Fruit fly (Drosophila melanogaster) whole organism, embryonic: ENCODE data around the gene ich.

Experiments
- Adf1 ChIP-seq: fragments of 200-800 bp; sonication (Bioruptor generic); IDR thresholded peaks from 2 replicates; pipeline ENCODE4 v1.3.6; 2022; ENCODE audit warnings: missing biosample characterization, missing genetic modification characterization
- CG10366 ChIP-seq: fragments of 200-800 bp; sonication (Bioruptor generic); IDR thresholded peaks from 2 replicates; pipeline ENCODE4 v1.3.6; 2022; ENCODE audit warnings: missing biosample characterization, missing genetic modification characterization
- CG13287 ChIP-seq: fragments of 200-800 bp; sonication (Bioruptor generic); IDR thresholded peaks from 2 replicates; pipeline ENCODE4 v1.3.6; 2022; ENCODE audit warnings: missing biosample characterization, missing genetic modification characterization; ENCODE audit not compliant: partially characterized antibody
- CG14050 ChIP-seq: fragments of 200-800 bp; sonication (Bioruptor generic); IDR thresholded peaks from 3 replicates; pipeline ENCODE4 v1.3.6; 2022; ENCODE audit warnings: missing biosample characterization, missing genetic modification characterization
- CG15011 ChIP-seq: fragments of 200-800 bp; sonication (Bioruptor generic); optimal IDR thresholded peaks from 3 replicates; lab custom pipeline; 2018; ENCODE audit warnings: missing biosample characterization, mild to moderate bottlenecking, missing genetic modification characterization
- CG1647 ChIP-seq: fragments of 200-800 bp; sonication (Bioruptor generic); optimal IDR thresholded peaks from 3 replicates; lab custom pipeline; 2016; ENCODE audit warnings: missing biosample characterization, missing genetic modification characterization
- CG17359 ChIP-seq: fragments of 200-800 bp; sonication (Bioruptor generic); optimal IDR thresholded peaks from 3 replicates; lab custom pipeline; 2018; ENCODE audit warnings: missing biosample characterization, mild to moderate bottlenecking, missing genetic modification characterization, moderate library complexity
- CG17385 ChIP-seq: fragments of 200-800 bp; sonication (Bioruptor generic); optimal IDR thresholded peaks from 3 replicates; lab custom pipeline; 2018; ENCODE audit warnings: missing biosample characterization, mild to moderate bottlenecking, missing genetic modification characterization
- CG18011 ChIP-seq: fragments of 200-800 bp; sonication (Bioruptor generic); optimal IDR thresholded peaks from 2 replicates; lab custom pipeline; 2017; ENCODE audit warnings: missing biosample characterization, missing genetic modification characterization, mild to moderate bottlenecking, moderate library complexity, missing genotype
- CG18764 ChIP-seq: fragments of 200-800 bp; sonication (Bioruptor generic); optimal IDR thresholded peaks from 3 replicates; lab custom pipeline; 2016; ENCODE audit warnings: missing biosample characterization, missing genetic modification characterization
- CG2129 ChIP-seq: fragments of 200-800 bp; sonication (Bioruptor generic); IDR thresholded peaks from 2 replicates; pipeline ENCODE4 v1.3.6; 2022; ENCODE audit warnings: missing biosample characterization, missing genetic modification characterization; ENCODE audit not compliant: partially characterized antibody
- CG2712 ChIP-seq: fragments of 200-800 bp; optimal IDR thresholded peaks from 3 replicates; lab custom pipeline; 2019; ENCODE audit warnings: missing biosample characterization, mild to moderate bottlenecking, missing genetic modification characterization, moderate library complexity
- CG3281 ChIP-seq: fragments of 200-800 bp; sonication (Bioruptor generic); optimal IDR thresholded peaks from 3 replicates; lab custom pipeline; 2017; ENCODE audit warnings: missing biosample characterization, mild to moderate bottlenecking, missing genetic modification characterization
- CG3407 ChIP-seq: fragments of 200-800 bp; sonication (Bioruptor generic); optimal IDR thresholded peaks from 2 replicates; lab custom pipeline; 2018; ENCODE audit warnings: missing biosample characterization, mild to moderate bottlenecking, missing genetic modification characterization
- CG4328 ChIP-seq: fragments of 200-800 bp; sonication (Bioruptor generic); optimal IDR thresholded peaks from 3 replicates; lab custom pipeline; 2017; ENCODE audit warnings: missing biosample characterization, missing genetic modification reagents, missing genetic modification characterization
- CG6254 ChIP-seq: fragments of 200-800 bp; sonication (Bioruptor generic); optimal IDR thresholded peaks from 3 replicates; lab custom pipeline; 2017; ENCODE audit warnings: mild to moderate bottlenecking, missing biosample characterization, missing genetic modification reagents, missing genetic modification characterization
- CG6854 ChIP-seq: fragments of 200-800 bp; sonication (Bioruptor generic); optimal IDR thresholded peaks from 3 replicates; lab custom pipeline; 2017; ENCODE audit warnings: missing biosample characterization, mild to moderate bottlenecking, missing genetic modification characterization
- CG7556 ChIP-seq: fragments of 200-800 bp; sonication (Bioruptor generic); optimal IDR thresholded peaks from 2 replicates; lab custom pipeline; 2017; ENCODE audit warnings: missing biosample characterization, mild to moderate bottlenecking, missing genetic modification characterization
- CG9817 ChIP-seq: fragments of 200-800 bp; sonication (Bioruptor generic); optimal IDR thresholded peaks from 2 replicates; lab custom pipeline; 2018; ENCODE audit warnings: missing biosample characterization, mild to moderate bottlenecking, missing genetic modification characterization, moderate library complexity
- CG9932 ChIP-seq: fragments of 200-800 bp; sonication (Bioruptor generic); IDR thresholded peaks from 2 replicates; pipeline ENCODE4 v1.3.6; 2022; ENCODE audit warnings: missing biosample characterization, missing genetic modification characterization
- CHES-1-like ChIP-seq: fragments of 200-800 bp; sonication (Bioruptor generic); optimal IDR thresholded peaks from 2 replicates; lab custom pipeline; 2016; ENCODE audit warnings: missing biosample characterization, missing genetic modification characterization
- Doc3 ChIP-seq: fragments of 200-800 bp; sonication (Bioruptor generic); IDR thresholded peaks from 3 replicates; pipeline ENCODE4 v1.3.6; 2022; ENCODE audit warnings: missing biosample characterization, missing genetic modification characterization; ENCODE audit not compliant: partially characterized antibody
- Fer1 ChIP-seq: fragments of 200-800 bp; sonication (Bioruptor generic); optimal IDR thresholded peaks from 2 replicates; lab custom pipeline; 2017; ENCODE audit warnings: missing biosample characterization, mild to moderate bottlenecking, missing genetic modification characterization
- Med ChIP-seq: fragments of 200-800 bp; sonication (Bioruptor generic); peaks from one replicate; lab custom pipeline; 2016; ENCODE audit warnings: missing biosample characterization, missing genetic modification characterization, mild to moderate bottlenecking, inconsistent platforms, moderate library complexity
- NC2α ChIP-seq: fragments of 200-800 bp; sonication (Bioruptor generic); optimal IDR thresholded peaks from 2 replicates; lab custom pipeline; 2016; ENCODE audit warnings: missing biosample characterization, missing genetic modification characterization
- Nf-YA ChIP-seq: fragments of 200-800 bp; sonication (Bioruptor generic); IDR thresholded peaks from 2 replicates; pipeline ENCODE4 v1.3.6; 2022; ENCODE audit warnings: missing biosample characterization, missing genetic modification characterization
- NfI ChIP-seq: fragments of 200-800 bp; sonication (Bioruptor generic); optimal IDR thresholded peaks from 3 replicates; lab custom pipeline; 2018; ENCODE audit warnings: missing biosample characterization, mild to moderate bottlenecking, missing genetic modification characterization, moderate library complexity
- Rx ChIP-seq: fragments of 200-800 bp; sonication (Bioruptor generic); IDR thresholded peaks from 2 replicates; pipeline ENCODE4 v1.3.6; 2022; ENCODE audit warnings: missing biosample characterization, missing genetic modification characterization
- Spps ChIP-seq: fragments of 200-800 bp; sonication (Bioruptor generic); optimal IDR thresholded peaks from 2 replicates; lab custom pipeline; 2018; ENCODE audit warnings: missing biosample characterization, mild to moderate bottlenecking, missing genetic modification characterization
- Ssrp ChIP-seq: fragments of 200-800 bp; sonication (Bioruptor generic); optimal IDR thresholded peaks from 2 replicates; lab custom pipeline; 2018; ENCODE audit warnings: missing biosample characterization, mild to moderate bottlenecking, missing genetic modification characterization, moderate library complexity
- Vsx1 ChIP-seq: fragments of 200-800 bp; sonication (Bioruptor generic); optimal IDR thresholded peaks from 2 replicates; lab custom pipeline; 2017; ENCODE audit warnings: missing biosample characterization, mild to moderate bottlenecking, missing genetic modification characterization, missing genetic modification reagents
- bsh ChIP-seq, 2 experiments: fragments of 200-800 bp; sonication (Bioruptor generic); optimal IDR thresholded peaks; 2 replicates each; lab custom pipeline; 2017 to 2018; ENCODE audit warnings: mild to moderate bottlenecking in 2 of 2, missing biosample characterization in 2 of 2, missing genetic modification characterization in 2 of 2, moderate library complexity in 1 of 2
- ewg ChIP-seq: fragments of 200-800 bp; sonication (Bioruptor generic); optimal IDR thresholded peaks from 3 replicates; lab custom pipeline; 2017; ENCODE audit warnings: mild to moderate bottlenecking, missing biosample characterization, missing genetic modification reagents, missing genetic modification characterization
- fd64A ChIP-seq: fragments of 200-800 bp; sonication (Bioruptor generic); optimal IDR thresholded peaks from 3 replicates; lab custom pipeline; 2018; ENCODE audit warnings: missing biosample characterization, mild to moderate bottlenecking, missing genetic modification characterization
- fd96Cb ChIP-seq: fragments of 200-800 bp; sonication (Bioruptor generic); optimal IDR thresholded peaks from 2 replicates; lab custom pipeline; 2018; ENCODE audit warnings: missing biosample characterization, mild to moderate bottlenecking, missing genetic modification characterization, moderate library complexity
- fru ChIP-seq: fragments of >200 bp; optimal IDR thresholded peaks from 2 replicates; lab custom pipeline; 2017
- her ChIP-seq: fragments of 200-800 bp; sonication (Bioruptor generic); optimal IDR thresholded peaks from 2 replicates; lab custom pipeline; 2016; ENCODE audit warnings: missing biosample characterization, missing genetic modification characterization
- ind ChIP-seq: fragments of 200-800 bp; sonication (Bioruptor generic); optimal IDR thresholded peaks from 3 replicates; lab custom pipeline; 2016; ENCODE audit warnings: missing biosample characterization, missing genetic modification characterization
- jumu ChIP-seq: fragments of 200-800 bp; sonication (Bioruptor generic); optimal IDR thresholded peaks from 3 replicates; lab custom pipeline; 2016; ENCODE audit warnings: missing biosample characterization, missing genetic modification characterization
- mld ChIP-seq: fragments of 200-800 bp; sonication (Bioruptor generic); IDR thresholded peaks from 3 replicates; pipeline ENCODE4 v1.3.6; 2022; ENCODE audit warnings: missing biosample characterization, missing genetic modification characterization; ENCODE audit not compliant: partially characterized antibody
- p53 ChIP-seq: fragments of 200-800 bp; sonication (Bioruptor generic); optimal IDR thresholded peaks from 2 replicates; lab custom pipeline; 2016; ENCODE audit warnings: missing biosample characterization, missing genetic modification characterization
- psq ChIP-seq: fragments of 200-800 bp; sonication (Bioruptor generic); optimal IDR thresholded peaks from 2 replicates; lab custom pipeline; 2017; ENCODE audit warnings: missing biosample characterization, missing genetic modification characterization
- sc ChIP-seq, 3 experiments: fragments of >200 bp in 2 of 3; fragments of 200-800 bp in 1 of 3; sonication (Bioruptor generic) in 1 of 3; optimal IDR thresholded peaks; 2 replicates in 2 of 3; 3 replicates in 1 of 3; lab custom pipeline; 2017; ENCODE audit warnings: mild to moderate bottlenecking in 1 of 3, missing biosample characterization in 1 of 3, missing genetic modification characterization in 1 of 3, missing genetic modification reagents in 1 of 3
- sd ChIP-seq: fragments of 200-800 bp; sonication (Bioruptor generic); optimal IDR thresholded peaks from 3 replicates; lab custom pipeline; 2018; ENCODE audit warnings: missing biosample characterization, mild to moderate bottlenecking, missing genetic modification characterization, moderate library complexity
- sens ChIP-seq: fragments of 200-800 bp; sonication (Bioruptor generic); peaks from one replicate; lab custom pipeline; 2016; ENCODE audit warnings: missing biosample characterization, missing genetic modification characterization
- sug ChIP-seq: fragments of 200-800 bp; optimal IDR thresholded peaks from 2 replicates; lab custom pipeline; 2019; ENCODE audit warnings: missing biosample characterization, mild to moderate bottlenecking, missing genetic modification characterization, moderate library complexity
- tio ChIP-seq: fragments of 200-800 bp; sonication (Bioruptor generic); optimal IDR thresholded peaks from 2 replicates; lab custom pipeline; 2017; ENCODE audit warnings: missing biosample characterization, missing genetic modification characterization, inconsistent platforms
- trh ChIP-seq: fragments of 200-800 bp; sonication (Bioruptor generic); optimal IDR thresholded peaks from 2 replicates; lab custom pipeline; 2016; ENCODE audit warnings: missing biosample characterization, missing genetic modification characterization
- vvl ChIP-seq: fragments of 200-800 bp; sonication (Bioruptor generic); IDR thresholded peaks from 2 replicates; pipeline ENCODE4 v1.3.6; 2022; ENCODE audit warnings: missing biosample characterization, missing genetic modification characterization

Gene ich

dm6 chr3R:8931777-8932345 lies 31.0 kb downstream of the ich start, which contains the start of gene pyd (continued):
- no peak for TF ChIP-seq CG2129 (GFP tag; lab: Robert Waterston, UW)
- peak; percentile 66 for TF ChIP-seq CG13287 (GFP tag; lab: Robert Waterston, UW)
- TF ChIP-seq CG18011, result peak; percentile 43
- peak; percentile 22 for TF ChIP-seq fd96Cb (tag; lab: Kevin White, UChicago)
- TF ChIP-seq Rx (GFP tag; lab: Robert Waterston, UW), result no peak
- peak; percentile 75 for TF ChIP-seq sug
- TF ChIP-seq tio (GFP tag; lab: Kevin White, UChicago), result no peak
- TF ChIP-seq sd, result peak; percentile 64
- peak; percentile 69 for TF ChIP-seq NfI (GFP tag; lab: Kevin White, UChicago)
- peak; percentile 73; the same call in 1 of the 3 replicates for TF ChIP-seq mld (GFP tag; lab: Robert Waterston, UW)
- peak; percentile 37 for TF ChIP-seq CG17359 (tag; lab: Kevin White, UChicago)
- peak; percentile 30 for TF ChIP-seq NC2α (GFP tag; lab: Kevin White, UChicago)
- TF ChIP-seq sens (GFP tag; lab: Kevin White, UChicago), result peak; percentile 96
- no peak for TF ChIP-seq trh (GFP tag; lab: Kevin White, UChicago)
- no peak for TF ChIP-seq fru
- peak; percentile 47 for TF ChIP-seq CG17385 (GFP tag; lab: Kevin White, UChicago)
- TF ChIP-seq fd64A, result peak; percentile 39
- TF ChIP-seq CG10366 (GFP tag; lab: Robert Waterston, UW), result peak; percentile 9; the same call in 1 of the 2 replicates
- TF ChIP-seq ewg (GFP tag; lab: Kevin White, UChicago), result peak; percentile 77
- peak; percentile 76 for TF ChIP-seq Fer1 (GFP tag; lab: Kevin White, UChicago)
- TF ChIP-seq Spps, result no peak
- TF ChIP-seq Vsx1, result no peak
- peak; percentile 83 for TF ChIP-seq CHES-1-like (GFP tag; lab: Kevin White, UChicago)
- peak; percentile 59 for TF ChIP-seq CG1647 (GFP tag; lab: Kevin White, UChicago)
- peak; percentile 71 for TF ChIP-seq CG2712 (tag; lab: Kevin White, UChicago)
- TF ChIP-seq CG14050 (GFP tag; lab: Robert Waterston, UW), result 0 out of 3 replicates have a peak, but pooled peaks have one; percentile 34
- peak; percentile 63 for TF ChIP-seq CG9932 (GFP tag; lab: Robert Waterston, UW)
- TF ChIP-seq CG6254 (GFP tag; lab: Kevin White, UChicago), result peak; percentile 47
- peak in 1 of 2 experiments; percentile 37 for TF ChIP-seq bsh (GFP tag; optimal IDR thresholded peaks at IDR 0.05; lab: Kevin White, UChicago)
- TF ChIP-seq Nf-YA, result no peak
- peak; percentile 53 for TF ChIP-seq ind (GFP tag; lab: Kevin White, UChicago)
- TF ChIP-seq CG7556, result peak; percentile 46
- TF ChIP-seq psq (GFP tag; lab: Kevin White, UChicago), result peak; percentile 65
- TF ChIP-seq vvl (GFP tag; lab: Robert Waterston, UW), result peak; percentile 76
- no peak for TF ChIP-seq sc (optimal IDR thresholded peaks at IDR 0.05; lab: Kevin White, UChicago)
- peak; percentile 33 for TF ChIP-seq sc (GFP tag; optimal IDR thresholded peaks at IDR 0.05; lab: Kevin White, UChicago)
- no peak for TF ChIP-seq CG6854 (GFP tag; lab: Kevin White, UChicago)
- TF ChIP-seq CG18764, result peak; percentile 34
- TF ChIP-seq CG15011, result no peak
- no peak; the same call in 1 of the 2 replicates for TF ChIP-seq Adf1 (GFP tag; lab: Robert Waterston, UW)
- peak; percentile 59 for TF ChIP-seq CG3281 (GFP tag; lab: Kevin White, UChicago)
- peak; percentile 55 for TF ChIP-seq her (GFP tag; lab: Kevin White, UChicago)
- no peak for TF ChIP-seq Doc3 (GFP tag; lab: Robert Waterston, UW)
- peak; percentile 54 for TF ChIP-seq jumu (GFP tag; lab: Kevin White, UChicago)
- peak; percentile 43 for TF ChIP-seq p53 (GFP tag; lab: Kevin White, UChicago)
- TF ChIP-seq Med, result peak; percentile 84
- TF ChIP-seq CG4328 (GFP tag; lab: Kevin White, UChicago), result peak; percentile 58
- TF ChIP-seq CG3407 (GFP tag; lab: Kevin White, UChicago), result peak; percentile 8
- peak; percentile 52 for TF ChIP-seq CG9817 (tag; lab: Kevin White, UChicago)
- peak; percentile 26 for TF ChIP-seq Ssrp (tag; lab: Kevin White, UChicago)
